Worm (Caenorhabditis elegans): ENCODE measurements around the gene ZC373.2.

- TF ChIP-seq nhr-28 (tag; optimal IDR thresholded peaks at IDR 0.05): no peak
- TF ChIP-seq egl-27 (tag; optimal IDR thresholded peaks at IDR 0.05): no peak
- TF ChIP-seq ceh-16 (tag; optimal IDR thresholded peaks at IDR 0.05): no peak
- TF ChIP-seq pqm-1 (tag; optimal IDR thresholded peaks at IDR 0.05): no peak
- TF ChIP-seq lin-15B (tag; optimal IDR thresholded peaks at IDR 0.05): no peak
- no peak for TF ChIP-seq aly-2 (tag; optimal IDR thresholded peaks at IDR 0.05)
- no peak for TF ChIP-seq R02D3.7 (tag; optimal IDR thresholded peaks at IDR 0.05)
- no peak for TF ChIP-seq elt-3 (tag; optimal IDR thresholded peaks at IDR 0.05)
Measured at ce11 chrX:10083272-10083671, 25.0 kb upstream of the ZC373.2 start.

All from whole organism, L3 larva.